Worm (Caenorhabditis elegans): ENCODE measurements around the gene srap-1.

ce11 chrII:11240963-11241362 lies 37.9 kb downstream of the srap-1 start:
- no peak for TF ChIP-seq him-1 (tag; optimal IDR thresholded peaks at IDR 0.05)
- no peak for TF ChIP-seq dao-5 (tag; optimal IDR thresholded peaks at IDR 0.05)
- no peak for TF ChIP-seq W03F9.2 (tag; optimal IDR thresholded peaks at IDR 0.05)
